Worm (Caenorhabditis elegans) whole organism, L4 larva: ENCODE data around the gene C43H6.4.

Experiments
- aly-2 ChIP-seq: sonication (generic microtip); optimal IDR thresholded peaks from 2 replicates; lab custom pipeline; 2018; ENCODE audit warnings: missing biosample characterization, missing genetic modification characterization
- ces-1 ChIP-seq: fragments of 150-350 bp; sonication (generic microtip); optimal IDR thresholded peaks from 4 replicates; lab custom pipeline; 2014; ENCODE audit warnings: missing biosample characterization, missing genetic modification reagents, missing genetic modification characterization
- lin-13 ChIP-seq: fragments of 150-350 bp; optimal IDR thresholded peaks from 2 replicates; lab custom pipeline; 2014; ENCODE audit warnings: missing biosample characterization, missing genetic modification reagents, missing genetic modification characterization
- lsy-2 ChIP-seq, 2 experiments: fragments of 150-350 bp in 1 of 2; sonication (generic microtip) in 1 of 2; optimal IDR thresholded peaks; 2 replicates each; lab custom pipeline; 2014 to 2017; ENCODE audit warnings: missing biosample characterization in 2 of 2, missing genetic modification characterization in 2 of 2

DNA sequence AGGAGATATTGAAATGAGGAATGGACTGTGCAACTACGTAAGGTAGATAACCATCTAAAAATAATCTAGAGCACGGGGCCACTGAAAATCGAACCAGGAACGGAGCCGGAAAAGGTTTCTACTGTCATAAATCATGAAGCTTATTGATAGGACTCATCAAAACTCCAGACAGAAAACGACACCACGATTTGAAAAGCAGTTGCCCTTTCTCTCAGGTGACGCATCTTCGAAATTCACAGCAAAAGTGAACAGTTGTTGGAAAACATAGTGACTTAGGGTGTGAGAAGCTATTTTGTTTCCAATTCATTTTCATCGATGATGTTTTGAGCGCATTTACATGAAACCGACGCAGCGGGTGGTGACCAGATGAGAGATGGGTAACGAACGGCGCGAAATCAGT lies 48.5 kb downstream of the C43H6.4 start:
- TF ChIP-seq lsy-2 (tag; optimal IDR thresholded peaks at IDR 0.05; lab: Kevin White, UChicago) (no peak), aly-2 (tag; lab: Kevin White, UChicago) (no peak), lin-13 (no peak), ces-1 (GFP tag; lab: Kevin White, UChicago) (no peak)
